Worm (Caenorhabditis elegans): Measurements from ENCODE around the gene H04D03.6.

H04D03.6 gene

ce11 chrIII:10470927-10471326, 32.2 kb upstream of the H04D03.6 start, which contains the start of gene cul-1 (continued):
- no peak for TF ChIP-seq tbx-9 (tag; optimal IDR thresholded peaks at IDR 0.05; ENCODE audit: borderline replicate concordance)
- no peak for TF ChIP-seq nhr-27 (tag; optimal IDR thresholded peaks at IDR 0.05)
- no peak for TF ChIP-seq akir-1 (GFP tag; optimal IDR thresholded peaks at IDR 0.05)
- no peak for TF ChIP-seq ceh-40 (GFP tag; IDR thresholded peaks at IDR 0.05)

- peak; percentile 86 for TF ChIP-seq lsl-1 (GFP tag; optimal IDR thresholded peaks at IDR 0.05)
- TF ChIP-seq madf-8 (GFP tag; conservative IDR thresholded peaks at IDR 0.05), result peak; percentile 54
- peak; percentile 70 for TF ChIP-seq xnd-1 (tag; optimal IDR thresholded peaks at IDR 0.05)
- peak; percentile 33 for TF ChIP-seq efl-1 (GFP tag; optimal IDR thresholded peaks at IDR 0.05)
- TF ChIP-seq F33H1.4 (GFP tag; IDR thresholded peaks at IDR 0.05), result peak; percentile 77
- no peak for TF ChIP-seq ztf-22 (GFP tag; optimal IDR thresholded peaks at IDR 0.05)
- no peak for TF ChIP-seq mes-4 (tag; optimal IDR thresholded peaks at IDR 0.05)
- no peak for TF ChIP-seq hsf-1 (GFP tag; IDR thresholded peaks at IDR 0.05)
- peak; percentile 76 for TF ChIP-seq madf-6 (GFP tag; IDR thresholded peaks at IDR 0.05)
- no peak for TF ChIP-seq ceh-27 (GFP tag; optimal IDR thresholded peaks at IDR 0.05)
- TF ChIP-seq D2030.7 (GFP tag; IDR thresholded peaks at IDR 0.05), result peak; percentile 40; the same call in 1 of the 2 replicates
- TF ChIP-seq ztf-28 (GFP tag; IDR thresholded peaks at IDR 0.05), result no peak
- TF ChIP-seq F49E8.2 (tag; optimal IDR thresholded peaks at IDR 0.05; ENCODE audit: insufficient read depth), result no peak
- no peak for TF ChIP-seq nhr-120 (GFP tag; IDR thresholded peaks at IDR 0.05)
Observed at ce11 chrIII:10469574-10470055, 30.9 kb upstream of the H04D03.6 start, which contains the start of gene D2045.5. D2045.5 (minus strand) TSS chrIII:10469624.

DNA sequence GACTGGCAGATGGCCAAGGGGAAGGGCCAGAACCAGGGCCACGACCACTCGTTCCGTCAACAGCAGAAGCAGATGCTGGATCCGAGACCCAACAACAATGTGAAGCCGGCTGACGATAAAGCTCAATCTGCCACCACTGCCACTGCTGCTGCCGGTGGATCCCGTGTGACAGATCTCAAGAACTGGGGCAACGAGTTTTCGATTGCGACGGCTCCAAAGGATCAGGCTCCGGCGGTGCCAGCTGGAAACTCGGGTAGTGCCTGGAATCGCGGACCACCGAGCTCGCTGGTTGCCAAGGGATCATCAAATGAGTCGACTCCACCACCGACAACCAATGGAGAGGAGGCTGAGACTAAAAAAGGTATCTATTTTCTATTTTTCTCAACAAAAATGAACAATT, 25.8 kb upstream of the H04D03.6 start:
- TF ChIP-seq ets-4 (GFP tag; optimal IDR thresholded peaks at IDR 0.05) (no peak), atf-7 (tag; optimal IDR thresholded peaks at IDR 0.05) (no peak), dox-1 (GFP tag; IDR thresholded peaks at IDR 0.05) (0 out of 2 replicates have a peak, but pooled peaks have one; percentile 15), B0035.1 (tag; optimal IDR thresholded peaks at IDR 0.05) (no peak), B0336.3 (GFP tag; IDR thresholded peaks at IDR 0.05) (no peak), madf-8 (GFP tag; conservative IDR thresholded peaks at IDR 0.05) (no peak), hlh-26 (GFP tag; conservative IDR thresholded peaks at IDR 0.05) (no peak), lin-40 (tag; optimal IDR thresholded peaks at IDR 0.05) (no peak), snpc-4 (GFP tag; optimal IDR thresholded peaks at IDR 0.05) (no peak), snpc-4 (tag; optimal IDR thresholded peaks at IDR 0.05) (no peak), lag-1 (GFP tag; IDR thresholded peaks at IDR 0.05) (no peak), zfh-2 (GFP tag; conservative IDR thresholded peaks at IDR 0.05) (peak; percentile 92), rec-8 (tag; optimal IDR thresholded peaks at IDR 0.05) (no peak), egrh-3 (GFP tag; IDR thresholded peaks at IDR 0.05) (peak; percentile 61; the same call in 1 of the 2 replicates), ceh-58 (GFP tag; IDR thresholded peaks at IDR 0.05) (no peak), mes-4 (tag; optimal IDR thresholded peaks at IDR 0.05) (no peak), xnd-1 (tag; optimal IDR thresholded peaks at IDR 0.05) (no peak), zim-3 (tag; optimal IDR thresholded peaks at IDR 0.05) (no peak), chd-7 (tag; optimal IDR thresholded peaks at IDR 0.05) (peak; percentile 22), hsf-1 (GFP tag; IDR thresholded peaks at IDR 0.05) (0 out of 2 replicates have a peak, but pooled peaks have one; percentile 31), Y56A3A.18 (GFP tag; IDR thresholded peaks at IDR 0.05) (no peak), F52B5.7 (tag; optimal IDR thresholded peaks at IDR 0.05) (no peak)

All from whole organism, young adult.